Fruit fly (Drosophila melanogaster): Measurements from ENCODE around the gene Nrt.

Nrt gene

DNA sequence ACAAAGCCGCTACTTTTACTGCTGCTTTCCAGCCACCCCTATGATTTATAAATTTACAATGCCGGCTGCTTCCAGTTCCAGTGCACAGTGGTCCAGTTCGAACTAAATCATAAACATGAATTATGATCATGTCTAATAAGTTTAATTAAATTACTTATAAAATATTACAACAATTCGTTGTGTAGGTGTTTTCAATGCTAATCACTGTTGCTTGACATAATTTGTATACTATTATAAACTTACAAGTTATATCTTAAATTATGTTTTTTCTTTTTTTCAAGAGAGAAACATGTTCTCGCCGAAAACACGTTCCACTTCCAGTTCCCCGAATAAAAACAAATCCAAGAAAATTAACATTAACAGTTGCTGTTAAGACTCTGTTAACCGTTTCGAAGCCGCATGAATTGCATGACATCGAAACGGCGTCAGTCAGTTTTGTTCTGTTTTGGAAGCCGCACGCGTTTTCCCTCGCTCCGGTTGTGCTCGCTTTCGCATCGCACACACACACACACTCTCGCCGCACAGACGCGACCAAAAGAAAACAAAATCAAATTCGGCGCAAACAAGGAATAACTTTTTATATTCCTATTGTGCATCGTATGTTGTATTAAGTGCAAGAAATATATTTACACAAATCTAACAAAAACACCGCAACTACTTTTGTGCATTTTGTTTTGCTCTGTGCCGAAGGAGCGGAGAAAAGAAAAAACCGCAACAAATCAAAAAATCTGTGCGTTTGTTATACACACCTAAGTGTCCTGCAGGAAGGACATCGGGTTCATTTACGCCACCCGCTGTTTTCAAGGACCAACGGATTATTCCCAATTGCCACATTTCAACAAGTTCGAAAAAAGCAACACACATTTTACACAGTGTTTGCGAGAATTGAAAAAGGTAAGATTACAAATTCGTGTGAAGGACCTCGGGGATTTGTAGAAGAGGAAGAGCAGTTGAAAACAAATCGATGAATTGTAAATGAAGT, at the start of gene Nrt:
Gene Nrt (plus strand): TSS at position 426 of the 982 bp plus-strand sequence.
- peak; percentile 77 for TF ChIP-seq CG17801 (GFP tag; optimal IDR thresholded peaks at IDR 0.05; ENCODE audit: partially characterized antibody)

DNA sequence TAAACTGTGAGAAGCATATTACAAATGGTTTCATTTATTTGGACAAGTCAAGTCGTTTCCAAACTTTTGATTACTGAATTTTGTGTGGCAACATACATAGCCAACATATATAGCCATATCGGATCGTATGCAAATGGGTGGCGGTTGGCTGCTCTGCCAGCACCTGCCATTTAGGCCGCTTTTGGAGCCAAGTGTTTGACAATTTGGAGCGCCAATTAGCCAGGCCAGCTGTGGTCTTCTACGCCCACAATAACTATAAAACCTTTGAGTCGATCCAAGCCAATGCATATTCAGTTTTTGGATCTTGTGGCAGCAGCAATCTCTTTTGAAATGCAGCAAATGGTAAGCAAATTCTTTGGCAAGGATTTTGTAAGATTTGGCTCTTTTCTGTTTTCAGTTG, 41.3 kb upstream of the Nrt start, which contains the start of gene CG13031:
Gene CG13031 (plus strand): TSS at position 301 of the 400 bp plus-strand sequence.
- TF ChIP-seq CG17801 (GFP tag; optimal IDR thresholded peaks at IDR 0.05; ENCODE audit: partially characterized antibody) = no peak

DNA sequence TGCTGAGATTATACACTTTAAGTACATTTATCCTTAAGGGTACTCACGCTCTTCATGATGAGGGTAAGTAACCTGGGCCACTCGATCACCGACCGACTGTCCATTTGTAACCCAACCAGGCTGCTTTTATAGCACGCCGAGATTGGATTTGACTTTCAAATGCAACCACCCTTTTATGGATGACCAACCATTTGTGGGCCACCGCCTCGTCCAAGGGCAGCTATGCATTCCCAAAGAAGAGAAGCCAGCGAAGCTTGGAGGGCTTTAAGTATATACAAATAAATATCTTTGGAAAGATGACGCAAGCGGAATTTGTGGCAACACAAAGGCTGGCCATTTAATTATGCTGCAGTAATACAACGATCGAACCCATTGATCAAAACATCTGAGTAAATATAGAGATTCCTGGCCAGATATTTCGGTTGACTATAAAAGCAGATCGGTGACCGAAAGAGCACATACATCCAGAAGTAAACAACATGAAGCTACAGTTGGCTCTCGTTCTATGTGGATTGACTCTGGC, 39.7 kb upstream of the Nrt start, which contains the start of the genes CG13026 and PGRP-SB2:
Gene CG13026 (minus strand): TSS at position 101 of the 523 bp plus-strand sequence.
Gene PGRP-SB2 (plus strand): TSS at position 473 of the 523 bp plus-strand sequence.
- no peak for TF ChIP-seq CG17801 (GFP tag; optimal IDR thresholded peaks at IDR 0.05; ENCODE audit: partially characterized antibody)

DNA sequence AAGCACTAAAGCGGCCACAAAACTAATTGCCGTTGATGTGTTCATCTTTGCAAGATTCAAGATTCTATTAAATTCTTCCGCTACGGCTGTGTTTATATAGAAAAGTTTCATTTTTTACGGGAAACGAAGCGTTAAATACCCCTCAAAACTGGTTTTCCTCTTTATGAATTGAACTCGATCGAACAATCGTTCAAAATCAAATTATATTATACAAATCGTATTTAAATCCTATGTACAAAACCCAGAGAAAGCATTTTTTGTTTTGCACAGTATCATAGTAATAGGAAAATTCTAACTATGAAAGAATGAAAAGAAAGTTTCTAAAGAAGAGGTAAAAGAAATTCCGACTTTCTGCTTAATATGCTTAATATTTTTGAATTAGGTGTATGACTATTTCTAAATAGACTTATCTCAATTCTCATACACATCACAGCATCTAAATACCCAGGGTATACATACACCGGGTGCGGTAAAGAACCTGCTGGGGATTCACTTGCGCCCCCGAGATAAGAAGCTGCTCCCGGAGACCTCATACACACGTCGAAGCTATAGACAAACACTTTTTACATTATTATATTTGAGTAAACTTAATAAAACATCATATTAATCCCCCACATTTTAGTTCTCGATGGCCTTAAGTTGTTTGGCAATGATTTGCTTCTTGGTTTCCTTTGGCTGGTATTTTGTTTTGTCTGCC, 37.8 kb upstream of the Nrt start, which contains the start of gene PGRP-SB1:
Gene PGRP-SB1 (minus strand): TSS at position 51 of the 697 bp plus-strand sequence.
- TF ChIP-seq CG17801 (GFP tag; optimal IDR thresholded peaks at IDR 0.05; ENCODE audit: partially characterized antibody) = no peak

DNA sequence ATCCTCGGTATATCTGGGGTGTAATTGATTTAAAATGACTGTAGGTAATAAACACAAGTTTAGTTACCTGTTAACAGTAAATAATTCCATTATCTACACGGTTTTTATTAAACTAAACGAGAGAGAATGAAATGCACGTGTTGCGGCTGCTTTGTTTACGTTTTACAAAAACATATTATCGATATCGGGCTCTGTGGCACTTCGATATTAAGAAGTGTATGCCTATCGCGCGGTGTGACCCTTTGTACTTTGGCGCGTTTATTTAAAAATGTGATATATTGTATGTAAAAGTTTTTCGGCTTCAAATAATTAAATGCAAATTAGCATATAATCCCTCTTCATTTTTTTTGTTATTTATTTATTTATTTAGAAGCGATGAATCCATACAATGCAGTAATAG, 35.2 kb upstream of the Nrt start, which contains the start of gene Dbp73D:
Gene Dbp73D (minus strand): TSS at position 174 of the 400 bp plus-strand sequence.
- TF ChIP-seq CG17801 (GFP tag; optimal IDR thresholded peaks at IDR 0.05; ENCODE audit: partially characterized antibody) = no peak

DNA sequence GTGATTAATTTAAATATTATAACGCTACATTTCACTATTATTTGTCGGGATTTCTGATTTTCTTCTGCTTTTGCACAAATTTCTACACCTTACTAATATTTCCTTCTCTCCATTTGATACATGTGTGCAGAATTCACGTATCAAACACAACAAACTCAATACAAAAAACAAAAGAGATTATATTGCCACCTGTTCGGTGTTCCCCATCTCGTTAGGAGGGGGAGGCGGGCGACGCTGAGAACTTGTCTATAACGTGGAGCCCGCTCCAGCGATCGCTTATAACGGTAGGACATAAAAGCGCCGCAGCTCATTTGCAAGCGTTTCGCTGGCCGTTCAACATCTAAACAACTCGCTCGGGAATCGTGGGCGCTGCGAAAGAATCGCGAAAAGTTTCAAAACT, 32.6 kb upstream of the Nrt start, which contains the start of gene CG9701:
Gene CG9701 (plus strand): TSS at position 301 of the 400 bp plus-strand sequence.
- no peak for TF ChIP-seq CG17801 (GFP tag; optimal IDR thresholded peaks at IDR 0.05; ENCODE audit: partially characterized antibody)

DNA sequence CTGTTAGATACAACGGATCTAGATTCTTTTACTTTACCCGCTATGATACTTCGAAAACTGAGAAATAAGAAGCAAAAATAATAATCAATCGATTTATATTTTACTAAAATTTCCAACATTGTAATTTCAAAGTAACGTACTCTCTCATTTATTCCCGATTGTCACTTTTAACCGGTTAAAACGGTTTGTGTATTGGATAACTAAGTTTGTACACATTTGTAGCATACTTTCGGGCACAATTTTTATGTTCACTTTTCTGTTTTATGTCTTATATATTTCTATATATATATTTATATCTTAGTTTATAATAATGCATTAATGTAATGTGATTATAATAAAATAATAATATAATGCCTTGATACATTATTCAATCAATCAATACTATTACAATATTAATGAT, 24.2 kb upstream of the Nrt start:
- TF ChIP-seq CG17801 (GFP tag; optimal IDR thresholded peaks at IDR 0.05; ENCODE audit: partially characterized antibody) = no peak

DNA sequence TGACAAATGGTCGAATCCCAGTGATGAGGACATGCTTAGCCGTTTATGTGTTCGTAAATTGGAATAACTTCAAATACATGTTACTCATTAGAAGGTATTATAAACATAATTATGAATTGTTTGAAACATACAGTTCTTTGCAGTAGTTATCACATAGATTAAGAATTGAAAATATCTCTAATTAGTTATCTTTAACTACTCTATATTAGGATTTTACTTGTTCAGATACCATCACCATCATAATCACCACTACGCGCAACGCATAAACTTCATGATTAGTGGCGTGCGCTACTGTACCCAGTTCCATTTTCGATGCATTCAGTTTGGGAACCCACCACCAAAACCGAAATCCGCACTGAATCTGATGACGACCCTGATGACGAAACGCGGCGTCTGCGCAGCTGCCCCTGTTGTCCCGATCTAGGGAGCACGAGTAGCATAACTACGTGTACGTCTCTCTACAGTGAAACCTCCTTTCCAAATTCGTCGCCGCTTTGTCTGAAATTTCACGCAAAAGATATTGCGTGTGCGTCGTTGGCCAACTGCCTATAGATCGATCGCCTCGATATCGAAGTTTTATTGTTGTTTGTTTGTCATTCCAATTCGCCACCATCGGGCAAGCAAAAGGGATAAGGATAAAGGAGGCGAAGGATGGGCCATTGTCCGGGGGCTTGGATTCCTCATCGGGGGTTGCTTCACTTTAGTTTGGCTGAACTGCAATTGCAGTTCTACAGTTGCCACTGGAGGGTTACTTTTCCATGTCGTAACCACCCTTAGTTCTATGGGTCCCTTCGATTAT, 21.8 kb upstream of the Nrt start:
- no peak for TF ChIP-seq CG17801 (GFP tag; optimal IDR thresholded peaks at IDR 0.05; ENCODE audit: partially characterized antibody)

DNA sequence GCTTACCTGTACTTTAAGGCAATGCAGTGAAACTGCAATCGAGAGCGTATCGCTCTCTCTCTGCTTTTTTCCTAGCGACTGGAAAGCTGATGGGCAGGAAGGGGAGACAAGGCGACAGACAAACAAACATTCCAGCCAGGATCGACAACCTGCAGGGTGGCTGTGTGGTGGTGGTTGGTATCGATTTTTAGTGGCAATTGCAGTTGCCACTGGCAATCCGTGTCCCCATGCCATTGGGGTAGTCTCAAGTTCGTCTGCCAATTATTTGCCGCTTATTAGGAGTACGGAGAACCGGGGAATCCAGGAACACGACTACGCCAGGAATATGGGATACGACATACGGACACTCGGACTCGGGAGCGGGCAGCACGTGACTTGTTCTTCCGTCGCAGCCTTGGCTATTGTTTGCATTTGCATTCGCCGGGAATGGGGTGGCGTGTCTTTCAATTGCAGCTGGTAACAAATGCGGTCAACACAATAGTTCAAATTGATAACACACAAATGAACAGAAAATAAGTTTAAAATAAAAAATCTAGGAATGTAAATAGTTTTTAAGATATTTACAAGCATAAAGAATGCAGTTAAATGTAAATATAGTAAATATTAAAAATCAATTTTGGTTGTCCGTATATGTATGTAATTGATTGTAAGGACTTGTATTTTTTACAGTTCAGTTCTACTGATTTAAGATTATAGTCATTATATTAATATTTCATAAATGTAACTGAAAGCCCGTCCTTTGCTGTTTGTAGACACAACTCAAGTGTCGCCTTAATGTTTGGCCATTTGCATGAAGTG, 19.1 kb upstream of the Nrt start:
- TF ChIP-seq CG17801 (GFP tag; optimal IDR thresholded peaks at IDR 0.05; ENCODE audit: partially characterized antibody) = no peak

DNA sequence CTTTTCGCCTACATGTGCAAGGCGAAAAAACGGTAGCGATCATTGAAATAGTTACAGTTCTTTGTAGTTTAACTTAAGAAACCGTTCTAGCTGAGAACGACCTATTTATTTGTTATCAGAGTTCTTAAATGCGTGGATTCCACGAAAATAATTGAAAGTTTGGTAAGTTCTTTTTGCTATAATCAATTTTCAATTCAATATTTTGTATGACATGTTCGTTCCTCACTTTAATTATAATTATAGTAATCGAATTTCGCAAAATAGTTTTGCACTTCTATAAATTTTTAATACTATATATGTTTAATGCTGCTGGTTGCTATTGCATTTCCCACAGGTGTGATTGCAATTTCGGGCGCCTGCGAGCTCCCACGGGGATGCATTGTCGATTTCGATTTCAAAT, 17.5 kb upstream of the Nrt start:
- TF ChIP-seq CG17801 (GFP tag; optimal IDR thresholded peaks at IDR 0.05; ENCODE audit: partially characterized antibody) = no peak

DNA sequence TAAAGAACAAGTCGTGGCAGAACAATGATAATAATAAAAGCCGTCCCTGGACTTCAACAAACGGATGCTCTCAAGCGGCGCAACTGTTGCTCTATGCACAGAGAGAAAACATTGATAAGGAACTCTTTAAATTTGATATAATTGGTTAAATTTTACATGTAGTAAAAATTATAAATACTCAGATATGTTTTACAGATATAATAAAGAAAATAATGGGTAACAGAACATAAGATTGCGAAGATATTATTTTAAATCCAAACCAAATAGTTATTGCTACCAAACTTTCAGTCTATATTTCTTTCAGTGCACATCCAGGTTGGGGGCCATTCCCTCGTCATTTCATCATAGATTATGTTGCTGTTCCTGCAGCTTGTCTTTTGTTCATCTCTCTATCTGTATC, 16.1 kb upstream of the Nrt start:
- TF ChIP-seq CG17801 (GFP tag; optimal IDR thresholded peaks at IDR 0.05; ENCODE audit: partially characterized antibody) = no peak

DNA sequence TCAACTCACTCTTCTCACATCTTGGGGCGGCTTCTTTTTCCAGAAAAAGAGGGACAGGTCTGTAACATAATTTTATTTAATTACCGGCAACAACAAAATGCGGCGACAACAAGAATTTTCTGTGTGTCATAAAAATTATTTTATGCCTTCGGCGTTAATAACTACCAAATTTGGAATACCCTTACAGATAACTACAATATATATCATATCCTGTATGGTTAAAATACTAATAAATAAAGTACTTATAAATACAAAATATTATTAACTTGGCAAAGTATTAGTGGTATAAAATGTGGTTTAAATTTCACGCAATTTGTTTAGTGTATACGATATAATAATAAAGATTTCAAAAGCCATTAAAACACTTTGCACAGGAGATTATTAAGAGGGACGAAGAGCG, 15.1 kb upstream of the Nrt start:
- no peak for TF ChIP-seq CG17801 (GFP tag; optimal IDR thresholded peaks at IDR 0.05; ENCODE audit: partially characterized antibody)

DNA sequence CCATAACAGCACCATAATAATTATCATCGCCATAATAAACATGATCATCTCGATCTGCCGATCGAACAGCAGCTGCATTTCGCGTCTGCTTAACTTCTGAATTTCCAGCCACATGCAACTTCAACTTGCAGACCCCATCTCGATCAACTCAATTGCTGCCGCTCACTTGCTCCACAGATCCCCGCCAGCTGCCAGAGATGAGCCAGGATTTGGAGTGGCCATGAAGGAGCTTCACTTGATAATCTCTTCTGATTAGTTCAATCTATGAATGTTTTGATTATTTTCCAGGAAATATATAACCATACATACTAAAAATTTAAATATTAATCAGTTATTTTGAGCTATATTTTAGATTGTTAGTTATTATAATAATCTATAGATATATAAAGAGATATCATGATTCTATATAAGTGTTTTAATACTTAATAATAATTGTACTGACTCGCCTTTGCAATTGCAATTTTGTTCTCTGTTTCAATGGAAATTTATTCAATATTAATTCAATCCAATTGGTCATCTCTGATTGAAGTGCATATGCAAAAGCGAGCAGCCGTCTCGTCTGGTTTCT, 14.3 kb upstream of the Nrt start:
- TF ChIP-seq CG17801 (GFP tag; optimal IDR thresholded peaks at IDR 0.05; ENCODE audit: partially characterized antibody) = no peak

Data from ovary, adult (tissue).